Worm (Caenorhabditis elegans) whole organism, L2 larva: ENCODE measurements around the gene F54B11.7.

Source experiments
- C34F6.9 ChIP-seq: fragments of 150-350 bp; optimal IDR thresholded peaks from 2 replicates; lab custom pipeline; 2014; ENCODE audit warnings: missing biosample characterization, missing genetic modification characterization
- F13H6.1 ChIP-seq: sonication (generic microtip); optimal IDR thresholded peaks from 2 replicates; lab custom pipeline; 2016; ENCODE audit warnings: missing genetic modification characterization, missing compliant biosample characterization
- R02D3.7 ChIP-seq: fragments of 150-350 bp; optimal IDR thresholded peaks from 2 replicates; lab custom pipeline; 2014; ENCODE audit warnings: missing biosample characterization, missing genetic modification characterization
- ceh-16 ChIP-seq: fragments of 150-350 bp; optimal IDR thresholded peaks from 2 replicates; lab custom pipeline; 2014; ENCODE audit warnings: missing biosample characterization, missing genetic modification characterization
- ceh-82 ChIP-seq: fragments of 150-350 bp; optimal IDR thresholded peaks from 2 replicates; lab custom pipeline; 2014; ENCODE audit warnings: missing biosample characterization, missing genetic modification characterization
- crh-2 ChIP-seq: sonication (generic microtip); optimal IDR thresholded peaks from 2 replicates; lab custom pipeline; 2017; ENCODE audit warnings: missing biosample characterization, missing genetic modification characterization
- elt-1 ChIP-seq: fragments of 150-350 bp; optimal IDR thresholded peaks from 2 replicates; lab custom pipeline; 2014; ENCODE audit warnings: missing biosample characterization, missing genetic modification characterization
- elt-3 ChIP-seq: sonication (generic microtip); optimal IDR thresholded peaks from 2 replicates; lab custom pipeline; 2017; ENCODE audit warnings: missing biosample characterization, missing genetic modification characterization
- fos-1 ChIP-seq: fragments of 150-350 bp; optimal IDR thresholded peaks from 2 replicates; lab custom pipeline; 2014; ENCODE audit warnings: missing biosample characterization, missing genetic modification characterization
- gmeb-1 ChIP-seq: fragments of 150-350 bp; optimal IDR thresholded peaks from 2 replicates; lab custom pipeline; 2014; ENCODE audit warnings: missing biosample characterization, missing genetic modification characterization
- lin-11 ChIP-seq: fragments of 150-350 bp; sonication (generic microtip); optimal IDR thresholded peaks from 2 replicates; lab custom pipeline; 2014; ENCODE audit warnings: missing biosample characterization, missing genetic modification characterization, inconsistent platforms, mixed read lengths
- lin-13 ChIP-seq: fragments of 150-350 bp; optimal IDR thresholded peaks from 2 replicates; lab custom pipeline; 2014; ENCODE audit warnings: missing biosample characterization, missing genetic modification reagents, missing genetic modification characterization
- lsy-2 ChIP-seq, 2 experiments: fragments of 150-350 bp in 1 of 2; sonication (generic microtip) in 1 of 2; optimal IDR thresholded peaks; 2 replicates each; lab custom pipeline; 2014 to 2017; ENCODE audit warnings: missing biosample characterization in 2 of 2, missing genetic modification characterization in 2 of 2
- mab-5 ChIP-seq: fragments of 150-350 bp; optimal IDR thresholded peaks from 2 replicates; lab custom pipeline; 2014; ENCODE audit warnings: missing biosample characterization, missing genetic modification characterization
- mdl-1 ChIP-seq, 2 experiments: fragments of 150-350 bp in 1 of 2; sonication (generic microtip) in 1 of 2; optimal IDR thresholded peaks; 2 replicates each; lab custom pipeline; 2017; ENCODE audit warnings: missing biosample characterization in 2 of 2, missing genetic modification characterization in 2 of 2
- nhr-10 ChIP-seq: sonication (generic microtip); optimal IDR thresholded peaks from 2 replicates; lab custom pipeline; 2017; ENCODE audit warnings: missing biosample characterization, missing genetic modification characterization
- nhr-129 ChIP-seq: fragments of 150-350 bp; optimal IDR thresholded peaks from 2 replicates; lab custom pipeline; 2014; ENCODE audit warnings: missing biosample characterization, missing genetic modification characterization
- nhr-21 ChIP-seq: fragments of 150-350 bp; optimal IDR thresholded peaks from 2 replicates; lab custom pipeline; 2014; ENCODE audit warnings: missing biosample characterization, missing genetic modification characterization
- nhr-25 ChIP-seq: fragments of 150-350 bp; sonication (generic microtip); optimal IDR thresholded peaks from 3 replicates; lab custom pipeline; 2014; ENCODE audit warnings: missing biosample characterization, missing genetic modification characterization
- nhr-6 ChIP-seq: fragments of 150-350 bp; optimal IDR thresholded peaks from 2 replicates; lab custom pipeline; 2014; ENCODE audit warnings: missing biosample characterization, missing genetic modification characterization
- peb-1 ChIP-seq: fragments of 150-350 bp; optimal IDR thresholded peaks from 2 replicates; lab custom pipeline; 2014; ENCODE audit warnings: missing biosample characterization, missing genetic modification characterization
- sem-4 ChIP-seq: fragments of 150-350 bp; optimal IDR thresholded peaks from 2 replicates; lab custom pipeline; 2014; ENCODE audit warnings: missing biosample characterization, missing genetic modification reagents, missing genetic modification characterization
- sma-9 ChIP-seq, 2 experiments: fragments of 150-350 bp in 1 of 2; sonication (generic microtip) in 1 of 2; optimal IDR thresholded peaks; 2 replicates each; lab custom pipeline; 2014 to 2016; ENCODE audit warnings: missing genetic modification characterization in 2 of 2, mild to moderate bottlenecking in 1 of 2, missing biosample characterization in 1 of 2, missing compliant biosample characterization in 1 of 2, missing genetic modification reagents in 1 of 2, moderate library complexity in 1 of 2
- unc-39 ChIP-seq: fragments of 150-350 bp; optimal IDR thresholded peaks from 2 replicates; lab custom pipeline; 2014; ENCODE audit warnings: missing biosample characterization, missing genetic modification characterization
- unc-62 ChIP-seq: fragments of 150-350 bp; optimal IDR thresholded peaks from 2 replicates; lab custom pipeline; 2014; ENCODE audit warnings: missing biosample characterization, missing genetic modification reagents, missing genetic modification characterization
- ztf-1 ChIP-seq: fragments of 200-800 bp; sonication (Bioruptor generic); conservative IDR thresholded peaks from 2 replicates; pipeline ENCODE4 v1.3.6; 2022; ENCODE audit warnings: missing genetic modification characterization, missing compliant biosample characterization
- ztf-11 ChIP-seq: sonication (generic microtip); optimal IDR thresholded peaks from 2 replicates; lab custom pipeline; 2017; ENCODE audit warnings: missing biosample characterization, missing genetic modification characterization
- ztf-4 ChIP-seq: fragments of 150-350 bp; optimal IDR thresholded peaks from 2 replicates; lab custom pipeline; 2014; ENCODE audit warnings: missing biosample characterization, missing genetic modification characterization

F54B11.7 gene

ce11 chrX:13600136-13600535, at the start of gene F54B11.7:
Gene F54B11.7, plus strand, starts transcription at chrX:13600436.
- no peak for TF ChIP-seq nhr-21 (tag; lab: Kevin White, UChicago)

- TF ChIP-seq nhr-21 (tag; lab: Kevin White, UChicago) (no peak), fos-1 (tag; lab: Kevin White, UChicago) (no peak), ceh-16 (tag; lab: Kevin White, UChicago) (no peak), mab-5 (tag; lab: Kevin White, UChicago) (no peak), nhr-10 (tag; lab: Kevin White, UChicago) (no peak), nhr-6 (no peak), gmeb-1 (tag; lab: Kevin White, UChicago) (no peak), ceh-82 (tag; lab: Kevin White, UChicago) (no peak), ztf-4 (no peak), mdl-1 (tag; optimal IDR thresholded peaks at IDR 0.05; lab: Kevin White, UChicago) (no peak), crh-2 (tag; lab: Kevin White, UChicago) (no peak)
Observed at ce11 chrX:13550890-13551289, 49.3 kb upstream of the F54B11.7 start, which contains the start of gene odr-1. Gene odr-1, minus strand, starts transcription at chrX:13550990.

- peak; percentile 64 for TF ChIP-seq sma-9 (GFP tag; optimal IDR thresholded peaks at IDR 0.05; lab: Kevin White, UChicago)
- TF ChIP-seq sma-9 (tag; optimal IDR thresholded peaks at IDR 0.05; lab: Kevin White, UChicago) = no peak
- TF ChIP-seq F13H6.1 (tag; lab: Kevin White, UChicago) = peak; percentile 68
- TF ChIP-seq peb-1 (tag; lab: Kevin White, UChicago) = no peak
- TF ChIP-seq nhr-6 = no peak
- peak; percentile 61 for TF ChIP-seq nhr-129 (tag; lab: Kevin White, UChicago)
Observed at ce11 chrX:13555098-13555497, 45.1 kb upstream of the F54B11.7 start.

ce11 chrX:13556066-13556465, 44.2 kb upstream of the F54B11.7 start, which contains the start of gene glb-20:
Gene glb-20, minus strand, starts transcription at chrX:13556166.
- no peak for TF ChIP-seq lin-13 (GFP tag; lab: Kevin White, UChicago)
- no peak for TF ChIP-seq nhr-10 (tag; lab: Kevin White, UChicago)
- no peak for TF ChIP-seq R02D3.7
- no peak for TF ChIP-seq elt-1 (tag; lab: Kevin White, UChicago)
- no peak for TF ChIP-seq ztf-11 (tag; lab: Kevin White, UChicago)
- no peak for TF ChIP-seq ceh-16 (tag; lab: Kevin White, UChicago)
- TF ChIP-seq, all 48 proteins: peak for 0

- TF ChIP-seq sma-9 (GFP tag; optimal IDR thresholded peaks at IDR 0.05; lab: Kevin White, UChicago) (peak; percentile 39), sma-9 (tag; optimal IDR thresholded peaks at IDR 0.05; lab: Kevin White, UChicago) (no peak), nhr-129 (tag; lab: Kevin White, UChicago) (no peak), F13H6.1 (tag; lab: Kevin White, UChicago) (peak; percentile 77)
Observed at ce11 chrX:13558667-13559066, 41.6 kb upstream of the F54B11.7 start.

- peak in 1 of 2 experiments; percentile 15 for TF ChIP-seq lsy-2 (tag; optimal IDR thresholded peaks at IDR 0.05; lab: Kevin White, UChicago)
- TF ChIP-seq unc-62 (GFP tag; lab: Kevin White, UChicago) = no peak
- TF ChIP-seq F13H6.1 (tag; lab: Kevin White, UChicago) = peak; percentile 65
- no peak for TF ChIP-seq ceh-82 (tag; lab: Kevin White, UChicago)
- TF ChIP-seq mdl-1 (tag; optimal IDR thresholded peaks at IDR 0.05; lab: Kevin White, UChicago) = no peak
- TF ChIP-seq mab-5 (tag; lab: Kevin White, UChicago) = peak; percentile 28
- peak; percentile 72 for TF ChIP-seq sma-9 (GFP tag; optimal IDR thresholded peaks at IDR 0.05; lab: Kevin White, UChicago)
- no peak for TF ChIP-seq sma-9 (tag; optimal IDR thresholded peaks at IDR 0.05; lab: Kevin White, UChicago)
- peak; percentile 18 for TF ChIP-seq C34F6.9 (tag; lab: Kevin White, UChicago)
Observed at ce11 chrX:13561954-13562353, 38.3 kb upstream of the F54B11.7 start.

ce11 chrX:13566436-13566835, 33.8 kb upstream of the F54B11.7 start, which contains the start of gene R01E6.2:
Gene R01E6.2, minus strand, starts transcription at chrX:13566536.
- TF ChIP-seq F13H6.1 (tag; lab: Kevin White, UChicago) (no peak), lin-11 (no peak), R02D3.7 (no peak), lsy-2 (tag; optimal IDR thresholded peaks at IDR 0.05; lab: Kevin White, UChicago) (no peak), sem-4 (tag; lab: Kevin White, UChicago) (no peak), elt-1 (tag; lab: Kevin White, UChicago) (no peak), elt-3 (tag; lab: Kevin White, UChicago) (no peak), mdl-1 (tag; optimal IDR thresholded peaks at IDR 0.05; lab: Kevin White, UChicago) (no peak), nhr-25 (tag; lab: Kevin White, UChicago) (no peak), nhr-6 (no peak), unc-62 (GFP tag; lab: Kevin White, UChicago) (no peak), unc-39 (tag; lab: Kevin White, UChicago) (no peak), C34F6.9 (tag; lab: Kevin White, UChicago) (no peak), ztf-1 (GFP tag; lab: Robert Waterston, UW) (no peak), nhr-10 (tag; lab: Kevin White, UChicago) (no peak)
- TF ChIP-seq, all 48 proteins: peak for 0
